Worm (Caenorhabditis elegans) whole organism, late embryonic: ENCODE results near the gene srbc-34.

ENCODE experiments used
- C08G9.2 ChIP-seq: sonication (generic microtip); optimal IDR thresholded peaks from 2 replicates; lab custom pipeline; 2016; ENCODE audit warnings: mild to moderate bottlenecking, missing genetic modification characterization, moderate library complexity, missing compliant biosample characterization
- K02D7.2 ChIP-seq: sonication (generic microtip); optimal IDR thresholded peaks from 2 replicates; lab custom pipeline; 2017; ENCODE audit warnings: mild to moderate bottlenecking, missing genetic modification characterization, missing compliant biosample characterization
- K09A11.1 ChIP-seq: sonication (generic microtip); optimal IDR thresholded peaks from 2 replicates; lab custom pipeline; 2017; ENCODE audit warnings: antibody characterized with exemption, mild to moderate bottlenecking, missing genetic modification characterization, missing compliant biosample characterization; ENCODE audit not compliant: insufficient read depth
- T23F11.4 ChIP-seq: fragments of 200-800 bp; sonication (Bioruptor generic); optimal IDR thresholded peaks from 2 replicates; lab custom pipeline; 2018; ENCODE audit warnings: mild to moderate bottlenecking, missing genetic modification characterization, missing compliant biosample characterization
- ceh-14 ChIP-seq: sonication (generic microtip); optimal IDR thresholded peaks from 2 replicates; lab custom pipeline; 2016; ENCODE audit warnings: missing genotype, missing genetic modification characterization, missing compliant biosample characterization
- ceh-18 ChIP-seq: sonication (generic microtip); optimal IDR thresholded peaks from 2 replicates; lab custom pipeline; 2016; ENCODE audit warnings: missing genetic modification characterization, missing compliant biosample characterization
- ceh-2 ChIP-seq: sonication (generic microtip); optimal IDR thresholded peaks from 2 replicates; lab custom pipeline; 2016; ENCODE audit warnings: missing genotype, missing genetic modification characterization, missing compliant biosample characterization
- ceh-22 ChIP-seq: sonication (generic microtip); optimal IDR thresholded peaks from 2 replicates; lab custom pipeline; 2017; ENCODE audit warnings: missing biosample characterization, missing genetic modification characterization
- ceh-30 ChIP-seq: fragments of 150-350 bp; optimal IDR thresholded peaks from 2 replicates; lab custom pipeline; 2014; ENCODE audit warnings: missing biosample characterization, missing genetic modification characterization
- ceh-31 ChIP-seq: sonication (generic microtip); optimal IDR thresholded peaks from 2 replicates; lab custom pipeline; 2016; ENCODE audit warnings: missing genetic modification characterization, missing compliant biosample characterization
- ceh-9 ChIP-seq: sonication (generic microtip); optimal IDR thresholded peaks from 2 replicates; lab custom pipeline; 2016; ENCODE audit warnings: mild to moderate bottlenecking, missing genetic modification characterization, inconsistent platforms, missing compliant biosample characterization
- che-1 ChIP-seq: sonication (generic microtip); optimal IDR thresholded peaks from 2 replicates; lab custom pipeline; 2016; ENCODE audit warnings: mild to moderate bottlenecking, missing genetic modification characterization, missing compliant biosample characterization
- dve-1 ChIP-seq: sonication (generic microtip); optimal IDR thresholded peaks from 2 replicates; lab custom pipeline; 2017; ENCODE audit warnings: antibody characterized with exemption, mild to moderate bottlenecking, missing genetic modification characterization, missing compliant biosample characterization
- elt-4 ChIP-seq: sonication (generic microtip); optimal IDR thresholded peaks from 2 replicates; lab custom pipeline; 2016; ENCODE audit warnings: missing genetic modification characterization, missing compliant biosample characterization
- ets-4 ChIP-seq: sonication (generic microtip); optimal IDR thresholded peaks from 2 replicates; lab custom pipeline; 2016; ENCODE audit warnings: missing genetic modification characterization, missing compliant biosample characterization
- eyg-1 ChIP-seq: sonication (generic microtip); optimal IDR thresholded peaks from 2 replicates; lab custom pipeline; 2016; ENCODE audit warnings: missing genotype, missing genetic modification characterization, missing compliant biosample characterization
- fax-1 ChIP-seq: sonication (generic microtip); optimal IDR thresholded peaks from 2 replicates; lab custom pipeline; 2016; ENCODE audit warnings: missing genotype, missing genetic modification characterization, missing compliant biosample characterization
- fkh-10 ChIP-seq: fragments of 150-350 bp; optimal IDR thresholded peaks from 2 replicates; lab custom pipeline; 2014; ENCODE audit warnings: missing biosample characterization, missing genetic modification reagents, missing genetic modification characterization
- hlh-15 ChIP-seq: sonication (generic microtip); optimal IDR thresholded peaks from 2 replicates; lab custom pipeline; 2016; ENCODE audit warnings: missing genetic modification characterization, missing compliant biosample characterization
- hlh-30 ChIP-seq: sonication (generic microtip); optimal IDR thresholded peaks from 2 replicates; lab custom pipeline; 2017; ENCODE audit warnings: antibody characterized with exemption, missing genetic modification characterization, missing compliant biosample characterization; ENCODE audit not compliant: insufficient read depth
- lim-6 ChIP-seq: sonication (generic microtip); optimal IDR thresholded peaks from 2 replicates; lab custom pipeline; 2016; ENCODE audit warnings: missing genetic modification characterization, missing compliant biosample characterization
- nfya-1 ChIP-seq: sonication (generic microtip); optimal IDR thresholded peaks from 2 replicates; lab custom pipeline; 2017; ENCODE audit warnings: missing genetic modification characterization, mild to moderate bottlenecking, missing compliant biosample characterization, antibody characterized with exemption, moderate library complexity
- nhr-11 ChIP-seq: fragments of 150-350 bp; optimal IDR thresholded peaks from 2 replicates; lab custom pipeline; 2014; ENCODE audit warnings: missing biosample characterization, missing genetic modification characterization
- nhr-232 ChIP-seq: sonication (generic microtip); optimal IDR thresholded peaks from 2 replicates; lab custom pipeline; 2016; ENCODE audit warnings: missing genetic modification characterization, missing compliant biosample characterization
- pat-9 ChIP-seq: fragments of 200-800 bp; sonication (Bioruptor generic); optimal IDR thresholded peaks from 2 replicates; lab custom pipeline; 2018; ENCODE audit warnings: mild to moderate bottlenecking, missing genetic modification characterization, moderate library complexity, missing compliant biosample characterization
- pax-1 ChIP-seq: fragments of 150-350 bp; optimal IDR thresholded peaks from 2 replicates; lab custom pipeline; 2014; ENCODE audit warnings: missing biosample characterization, missing genetic modification characterization
- pha-4 ChIP-seq: fragments of 150-350 bp; optimal IDR thresholded peaks from 2 replicates; lab custom pipeline; 2018; ENCODE audit warnings: missing biosample characterization, missing genetic modification reagents, missing genetic modification characterization
- pqm-1 ChIP-seq: sonication (generic microtip); optimal IDR thresholded peaks from 2 replicates; lab custom pipeline; 2016; ENCODE audit warnings: missing genetic modification characterization, missing compliant biosample characterization
- ref-2 ChIP-seq: sonication (generic microtip); optimal IDR thresholded peaks from 2 replicates; lab custom pipeline; 2016; ENCODE audit warnings: missing genetic modification characterization, missing compliant biosample characterization
- rnt-1 ChIP-seq: sonication (generic microtip); optimal IDR thresholded peaks from 2 replicates; lab custom pipeline; 2016; ENCODE audit warnings: missing genetic modification characterization, missing compliant biosample characterization
- sox-2 ChIP-seq: fragments of 200-800 bp; sonication (Bioruptor generic); IDR thresholded peaks from 2 replicates; pipeline ENCODE4 v1.3.6; 2022; ENCODE audit warnings: missing genetic modification reagents, missing genetic modification characterization, missing compliant biosample characterization
- sox-4 ChIP-seq: sonication (generic microtip); optimal IDR thresholded peaks from 2 replicates; lab custom pipeline; 2017; ENCODE audit warnings: mild to moderate bottlenecking, missing genetic modification characterization, inconsistent platforms, missing compliant biosample characterization
- ttx-3 ChIP-seq: sonication (generic microtip); optimal IDR thresholded peaks from 2 replicates; lab custom pipeline; 2016; ENCODE audit warnings: missing genetic modification reagents, missing genetic modification characterization, missing compliant biosample characterization
- unc-3 ChIP-seq, 2 experiments: fragments of 200-800 bp in 1 of 2; sonication (Bioruptor generic) in 1 of 2; sonication (generic microtip) in 1 of 2; conservative IDR thresholded peaks in 1 of 2; optimal IDR thresholded peaks in 1 of 2; 2 replicates each; pipeline versions ENCODE4 v1.3.6 to Lab custom; 2016 to 2022; ENCODE audit warnings: missing compliant biosample characterization in 2 of 2, missing genetic modification characterization in 2 of 2, missing genetic modification reagents in 1 of 2
- unc-86 ChIP-seq: sonication (generic microtip); optimal IDR thresholded peaks from 2 replicates; lab custom pipeline; 2016; ENCODE audit warnings: missing genetic modification characterization, missing compliant biosample characterization
- zip-5 ChIP-seq: sonication (generic microtip); optimal IDR thresholded peaks from 2 replicates; lab custom pipeline; 2016; ENCODE audit warnings: missing genetic modification characterization, missing compliant biosample characterization

The srbc-34 gene

ce11 chrV:20233743-20234142, 27.6 kb downstream of the srbc-34 start, which contains the start of gene Y113G7B.15:
Gene Y113G7B.15, minus strand, starts transcription at chrV:20233843.
- no peak for TF ChIP-seq pqm-1 (tag; lab: Kevin White, UChicago)
- no peak for TF ChIP-seq nfya-1 (tag; lab: Kevin White, UChicago)
- TF ChIP-seq ceh-31, result no peak
- TF ChIP-seq sox-4 (tag; lab: Kevin White, UChicago), result no peak
- no peak for TF ChIP-seq fax-1 (tag; lab: Kevin White, UChicago)
- no peak for TF ChIP-seq ceh-2 (tag; lab: Kevin White, UChicago)
- TF ChIP-seq hlh-30 (tag; lab: Kevin White, UChicago), result no peak

DNA sequence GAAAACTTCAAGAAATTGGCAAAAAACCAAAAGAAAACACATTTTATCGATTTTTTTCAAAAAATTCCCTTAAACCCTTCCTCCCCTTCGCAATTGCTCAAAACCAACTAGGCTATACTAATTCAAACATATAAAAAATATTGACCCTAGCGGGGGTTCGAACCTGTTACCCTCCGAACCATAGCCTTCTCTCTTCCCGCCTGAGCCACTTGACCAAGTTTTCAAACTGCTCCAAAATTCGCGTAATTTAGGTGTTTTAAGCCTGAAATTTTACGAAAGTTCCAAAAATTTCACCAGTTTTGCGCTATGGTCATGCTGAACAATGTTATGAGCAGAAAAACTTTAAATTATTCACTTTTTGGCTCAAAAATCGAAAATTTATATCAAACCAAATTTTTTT, 28.3 kb downstream of the srbc-34 start:
- TF ChIP-seq K09A11.1 (tag; lab: Kevin White, UChicago) (no peak), ceh-18 (tag; lab: Kevin White, UChicago) (no peak), ceh-9 (no peak), sox-4 (tag; lab: Kevin White, UChicago) (no peak), T23F11.4 (GFP tag; lab: Kevin White, UChicago) (no peak), nhr-232 (tag; lab: Kevin White, UChicago) (no peak), C08G9.2 (no peak), sox-2 (GFP tag; lab: Robert Waterston, UW) (no peak), pqm-1 (tag; lab: Kevin White, UChicago) (no peak), ets-4 (no peak), ref-2 (tag; lab: Kevin White, UChicago) (no peak), che-1 (tag; lab: Kevin White, UChicago) (no peak), elt-4 (tag; lab: Kevin White, UChicago) (no peak), pax-1 (tag; lab: Kevin White, UChicago) (no peak), dve-1 (no peak), fax-1 (tag; lab: Kevin White, UChicago) (no peak), eyg-1 (no peak)
- TF ChIP-seq, all 69 proteins: peak for 0

ce11 chrV:20235231-20235630, 29.1 kb downstream of the srbc-34 start:
- TF ChIP-seq zip-5 (tag; lab: Kevin White, UChicago) (no peak), ceh-30 (tag; lab: Kevin White, UChicago) (no peak), unc-3 (GFP tag; conservative IDR thresholded peaks at IDR 0.05; lab: Robert Waterston, UW) (no peak), unc-3 (tag; optimal IDR thresholded peaks at IDR 0.05; lab: Kevin White, UChicago) (no peak), dve-1 (no peak), lim-6 (tag; lab: Kevin White, UChicago) (no peak), ceh-22 (tag; lab: Kevin White, UChicago) (no peak), pat-9 (tag; lab: Kevin White, UChicago) (no peak), ceh-14 (tag; lab: Kevin White, UChicago) (no peak), unc-86 (no peak), fkh-10 (no peak), ttx-3 (tag; lab: Kevin White, UChicago) (no peak), T23F11.4 (GFP tag; lab: Kevin White, UChicago) (no peak), eyg-1 (no peak), hlh-30 (tag; lab: Kevin White, UChicago) (no peak), sox-2 (GFP tag; lab: Robert Waterston, UW) (no peak), hlh-15 (no peak), rnt-1 (tag; lab: Kevin White, UChicago) (no peak), pqm-1 (tag; lab: Kevin White, UChicago) (no peak), pha-4 (no peak), K02D7.2 (tag; lab: Kevin White, UChicago) (no peak)

ce11 chrV:20237429-20237828, 31.3 kb downstream of the srbc-34 start, which contains the start of gene sld-5:
Gene sld-5, minus strand, starts transcription at chrV:20237745.
- no peak for TF ChIP-seq hlh-30 (tag; lab: Kevin White, UChicago)
- TF ChIP-seq nhr-11 (tag; lab: Kevin White, UChicago), result no peak
- TF ChIP-seq pat-9 (tag; lab: Kevin White, UChicago), result no peak
